Worm (Caenorhabditis elegans) whole organism, L4 larva: Measurements from ENCODE around the gene pcrg-1.

Source experiments
- D1046.2 ChIP-seq: fragments of 200-800 bp; sonication (Bioruptor generic); IDR thresholded peaks from 2 replicates; pipeline ENCODE4 v1.3.6; 2022; ENCODE audit warnings: missing genetic modification characterization, missing compliant biosample characterization
- F10B5.3 ChIP-seq: sonication (generic microtip); optimal IDR thresholded peaks from 2 replicates; lab custom pipeline; 2016; ENCODE audit warnings: mild to moderate bottlenecking, missing genetic modification characterization, missing compliant biosample characterization
- F26F4.8 ChIP-seq: fragments of 200-800 bp; sonication (Bioruptor generic); conservative IDR thresholded peaks from 2 replicates; pipeline ENCODE4 v1.3.6; 2022; ENCODE audit warnings: missing genetic modification characterization, missing compliant biosample characterization
- F44E2.7 ChIP-seq: fragments of 200-800 bp; sonication (Bioruptor generic); IDR thresholded peaks from 2 replicates; pipeline ENCODE4 v2.1.2; 2022; ENCODE audit warnings: missing genetic modification characterization, missing compliant biosample characterization
- F49E8.2 ChIP-seq: sonication (generic microtip); optimal IDR thresholded peaks from 2 replicates; lab custom pipeline; 2016; ENCODE audit warnings: missing compliant biosample characterization, mild to moderate bottlenecking, missing genetic modification characterization, borderline replicate concordance
- R02D3.7 ChIP-seq: fragments of 150-350 bp; sonication (generic microtip); optimal IDR thresholded peaks from 3 replicates; lab custom pipeline; 2014; ENCODE audit warnings: missing biosample characterization, missing genetic modification characterization
- T20F7.1 ChIP-seq: fragments of 200-800 bp; sonication (Bioruptor generic); optimal IDR thresholded peaks from 2 replicates; lab custom pipeline; 2018; ENCODE audit warnings: mild to moderate bottlenecking, missing genetic modification characterization, missing compliant biosample characterization
- ZK337.2 ChIP-seq: fragments of 200-800 bp; sonication (Bioruptor generic); IDR thresholded peaks from 2 replicates; pipeline ENCODE4 v1.3.6; 2022; ENCODE audit warnings: missing genetic modification reagents, missing genetic modification characterization, missing compliant biosample characterization
- aha-1 ChIP-seq: fragments of 150-350 bp; peaks from one replicate; lab custom pipeline; 2014; ENCODE audit warnings: missing biosample characterization, missing genetic modification characterization
- arid-1 ChIP-seq: fragments of 200-800 bp; sonication (Bioruptor generic); conservative IDR thresholded peaks from 2 replicates; pipeline ENCODE4 v1.3.6; 2022; ENCODE audit warnings: missing genetic modification reagents, missing genetic modification characterization, missing compliant biosample characterization
- daf-12 ChIP-seq: fragments of 150-350 bp; optimal IDR thresholded peaks from 2 replicates; lab custom pipeline; 2014; ENCODE audit warnings: missing biosample characterization, missing genetic modification reagents, missing genetic modification characterization
- daf-16 ChIP-seq, 3 experiments: sonication (generic microtip); optimal IDR thresholded peaks; 2 replicates each; lab custom pipeline; 2016 to 2017; ENCODE audit warnings: missing genetic modification characterization in 3 of 3, missing genetic modification reagents in 3 of 3, mild to moderate bottlenecking in 2 of 3, missing compliant biosample characterization in 2 of 3, missing biosample characterization in 1 of 3, moderate library complexity in 1 of 3
- daf-19 ChIP-seq: fragments of 200-800 bp; sonication (Bioruptor generic); conservative IDR thresholded peaks from 2 replicates; pipeline ENCODE4 v1.3.6; 2022; ENCODE audit warnings: missing genetic modification characterization, missing compliant biosample characterization
- dmd-6 ChIP-seq: fragments of 200-800 bp; sonication (Bioruptor generic); IDR thresholded peaks from 2 replicates; pipeline ENCODE4 v1.3.6; 2022; ENCODE audit warnings: missing genetic modification reagents, missing genetic modification characterization, missing compliant biosample characterization
- duxl-1 ChIP-seq: sonication (generic microtip); optimal IDR thresholded peaks from 2 replicates; lab custom pipeline; 2016; ENCODE audit warnings: mild to moderate bottlenecking, missing genetic modification characterization, moderate library complexity, missing compliant biosample characterization; ENCODE audit not compliant: poor library complexity
- dve-1 ChIP-seq: sonication (generic microtip); optimal IDR thresholded peaks from 2 replicates; lab custom pipeline; 2017; ENCODE audit warnings: antibody characterized with exemption, mild to moderate bottlenecking, missing genetic modification characterization, missing compliant biosample characterization; ENCODE audit not compliant: insufficient read depth
- fkh-10 ChIP-seq: fragments of 150-350 bp; optimal IDR thresholded peaks from 2 replicates; lab custom pipeline; 2014; ENCODE audit warnings: missing biosample characterization, missing genetic modification reagents, missing genetic modification characterization
- fos-1 ChIP-seq: fragments of 150-350 bp; optimal IDR thresholded peaks from 2 replicates; lab custom pipeline; 2014; ENCODE audit warnings: missing biosample characterization, missing genetic modification characterization
- gei-8 ChIP-seq: fragments of 200-800 bp; sonication (Bioruptor generic); optimal IDR thresholded peaks from 2 replicates; lab custom pipeline; 2018; ENCODE audit warnings: mild to moderate bottlenecking, missing genetic modification characterization, missing compliant biosample characterization
- hif-1 ChIP-seq, 2 experiments: sonication (generic microtip); optimal IDR thresholded peaks; 2 replicates each; lab custom pipeline; 2016 to 2017; ENCODE audit warnings: missing compliant biosample characterization in 2 of 2, missing genetic modification characterization in 2 of 2, missing genetic modification reagents in 2 of 2, missing genotype in 2 of 2, mild to moderate bottlenecking in 1 of 2
- hlh-30 ChIP-seq: sonication (generic microtip); optimal IDR thresholded peaks from 2 replicates; lab custom pipeline; 2017; ENCODE audit warnings: antibody characterized with exemption, mild to moderate bottlenecking, missing genetic modification characterization, missing compliant biosample characterization; ENCODE audit not compliant: insufficient read depth
- lin-13 ChIP-seq: fragments of 150-350 bp; optimal IDR thresholded peaks from 2 replicates; lab custom pipeline; 2014; ENCODE audit warnings: missing biosample characterization, missing genetic modification reagents, missing genetic modification characterization
- lin-15B ChIP-seq: fragments of 150-350 bp; sonication (generic microtip); optimal IDR thresholded peaks from 3 replicates; lab custom pipeline; 2014; ENCODE audit warnings: missing biosample characterization, missing genetic modification characterization
- nhr-10 ChIP-seq: fragments of 150-350 bp; optimal IDR thresholded peaks from 2 replicates; lab custom pipeline; 2014; ENCODE audit warnings: missing biosample characterization, missing genetic modification characterization
- nhr-102 ChIP-seq: sonication (generic microtip); optimal IDR thresholded peaks from 2 replicates; lab custom pipeline; 2016; ENCODE audit warnings: mild to moderate bottlenecking, missing genetic modification characterization, moderate library complexity, missing compliant biosample characterization
- nhr-11 ChIP-seq: fragments of 150-350 bp; optimal IDR thresholded peaks from 2 replicates; lab custom pipeline; 2014; ENCODE audit warnings: missing biosample characterization, missing genetic modification characterization
- nhr-237 ChIP-seq: sonication (generic microtip); optimal IDR thresholded peaks from 2 replicates; lab custom pipeline; 2017; ENCODE audit warnings: missing biosample characterization, missing genetic modification characterization
- nhr-42 ChIP-seq: fragments of 200-800 bp; sonication (Bioruptor generic); IDR thresholded peaks from 2 replicates; pipeline ENCODE4 v1.3.6; 2022; ENCODE audit warnings: missing genetic modification characterization, missing compliant biosample characterization
- nhr-77 ChIP-seq: fragments of 150-350 bp; optimal IDR thresholded peaks from 2 replicates; lab custom pipeline; 2014; ENCODE audit warnings: missing biosample characterization, missing genetic modification characterization
- sdz-12 ChIP-seq: fragments of 200-800 bp; sonication (Bioruptor generic); optimal IDR thresholded peaks from 2 replicates; lab custom pipeline; 2018; ENCODE audit warnings: mild to moderate bottlenecking, missing genetic modification characterization, missing compliant biosample characterization
- set-16 ChIP-seq: fragments of 200-800 bp; sonication (Bioruptor generic); IDR thresholded peaks from 2 replicates; pipeline ENCODE4 v1.3.6; 2022; ENCODE audit warnings: missing genetic modification reagents, missing genetic modification characterization, missing compliant biosample characterization
- snpc-1.2 ChIP-seq: fragments of 200-800 bp; sonication (Bioruptor generic); IDR thresholded peaks from 2 replicates; pipeline ENCODE4 v1.3.6; 2022; ENCODE audit warnings: missing genetic modification reagents, missing genetic modification characterization, missing compliant biosample characterization
- tag-97 ChIP-seq: fragments of 200-800 bp; sonication (Bioruptor generic); IDR thresholded peaks from 2 replicates; pipeline ENCODE4 v1.3.6; 2022; ENCODE audit warnings: missing genetic modification characterization, missing compliant biosample characterization
- unc-62 ChIP-seq, 3 experiments: fragments of 150-350 bp in 1 of 3; sonication (generic microtip); optimal IDR thresholded peaks in 2 of 3; peaks in 1 of 3; 1 replicate in 1 of 3; 2 replicates in 2 of 3; lab custom pipeline; 2014 to 2017; ENCODE audit warnings: missing biosample characterization in 3 of 3, missing genetic modification characterization in 3 of 3, missing genetic modification reagents in 3 of 3, missing genotype in 1 of 3
- zag-1 ChIP-seq: fragments of 150-350 bp; optimal IDR thresholded peaks from 2 replicates; lab custom pipeline; 2014; ENCODE audit warnings: missing biosample characterization, missing genetic modification characterization
- zfp-3 ChIP-seq: fragments of 200-800 bp; sonication (Bioruptor generic); conservative IDR thresholded peaks from 2 replicates; pipeline ENCODE4 v1.3.6; 2022; ENCODE audit warnings: missing genetic modification reagents, missing genetic modification characterization, missing compliant biosample characterization
- zip-2 ChIP-seq: fragments of 150-350 bp; optimal IDR thresholded peaks from 2 replicates; lab custom pipeline; 2014; ENCODE audit warnings: missing biosample characterization, missing genetic modification characterization
- ztf-11 ChIP-seq: fragments of 150-350 bp; optimal IDR thresholded peaks from 2 replicates; lab custom pipeline; 2014; ENCODE audit warnings: missing biosample characterization, missing genetic modification characterization
- ztf-7 ChIP-seq: fragments of 150-350 bp; optimal IDR thresholded peaks from 2 replicates; lab custom pipeline; 2014; ENCODE audit warnings: missing biosample characterization, missing genetic modification characterization

The pcrg-1 gene

ce11 chrII:7238248-7238647, 37.9 kb downstream of the pcrg-1 start, which contains the start of gene aqp-1 (continued):
- TF ChIP-seq F44E2.7 (GFP tag; lab: Robert Waterston, UW) (no peak), ZK337.2 (no peak), snpc-1.2 (no peak), daf-12 (tag; lab: Kevin White, UChicago) (no peak), ztf-11 (no peak), F10B5.3 (no peak), arid-1 (GFP tag; lab: Robert Waterston, UW) (no peak), dmd-6 (peak; percentile 91), zfp-3 (GFP tag; lab: Robert Waterston, UW) (no peak), sdz-12 (GFP tag; lab: Kevin White, UChicago) (no peak), hif-1 (tag; optimal IDR thresholded peaks at IDR 0.05; lab: Kevin White, UChicago) (no peak), ztf-7 (tag; lab: Kevin White, UChicago) (no peak), D1046.2 (no peak), lin-13 (GFP tag; lab: Kevin White, UChicago) (no peak)

DNA sequence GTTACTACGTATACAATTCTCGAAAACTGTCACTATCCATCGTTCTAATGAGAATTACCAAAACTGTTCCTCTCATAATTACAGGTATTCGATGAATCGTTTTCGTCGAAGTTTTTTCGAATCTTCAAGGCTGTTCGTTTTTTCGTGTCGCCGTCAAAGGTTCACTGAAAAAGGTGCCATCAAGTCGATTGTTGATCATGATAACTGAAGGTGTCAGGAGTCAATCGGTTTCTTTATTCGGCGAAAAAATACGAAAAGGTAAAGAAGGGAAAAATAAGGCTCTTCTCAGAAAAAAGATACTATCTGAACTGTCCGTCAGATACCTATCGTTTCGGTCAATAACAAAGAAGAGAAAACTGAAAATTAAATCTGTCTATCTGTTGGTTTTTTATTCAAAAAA, 38.4 kb downstream of the pcrg-1 start:
- TF ChIP-seq zip-2 (tag; lab: Kevin White, UChicago) = no peak
- TF ChIP-seq unc-62 (GFP tag; optimal IDR thresholded peaks at IDR 0.05 in 1 of 2; lab: Kevin White, UChicago) = peak in 1 of 2 experiments; percentile 63
- no peak for TF ChIP-seq unc-62 (tag; optimal IDR thresholded peaks at IDR 0.05; lab: Kevin White, UChicago)

ce11 chrII:7239705-7240104, 39.4 kb downstream of the pcrg-1 start:
- TF ChIP-seq daf-16 (GFP tag; optimal IDR thresholded peaks at IDR 0.05; lab: Kevin White, UChicago) = no peak
- no peak for TF ChIP-seq daf-16 (tag; optimal IDR thresholded peaks at IDR 0.05; lab: Kevin White, UChicago)
- TF ChIP-seq tag-97 = no peak
- peak in 1 of 2 experiments; percentile 68 for TF ChIP-seq unc-62 (GFP tag; optimal IDR thresholded peaks at IDR 0.05 in 1 of 2; lab: Kevin White, UChicago)
- no peak for TF ChIP-seq unc-62 (tag; optimal IDR thresholded peaks at IDR 0.05; lab: Kevin White, UChicago)
- TF ChIP-seq aha-1 (tag; lab: Kevin White, UChicago) = peak; percentile 94
- TF ChIP-seq F10B5.3 = no peak
- no peak for TF ChIP-seq R02D3.7
- TF ChIP-seq, all 104 proteins: peak for 2

ce11 chrII:7242754-7243153, 42.4 kb downstream of the pcrg-1 start:
- TF ChIP-seq sdz-12 (GFP tag; lab: Kevin White, UChicago) (no peak), nhr-10 (tag; lab: Kevin White, UChicago) (no peak), dve-1 (tag; lab: Kevin White, UChicago) (no peak), T20F7.1 (GFP tag; lab: Kevin White, UChicago) (no peak), daf-19 (GFP tag; lab: Robert Waterston, UW) (no peak), F26F4.8 (no peak), duxl-1 (tag; lab: Kevin White, UChicago) (no peak), fos-1 (tag; lab: Kevin White, UChicago) (no peak), F49E8.2 (tag; lab: Kevin White, UChicago) (no peak)
- TF ChIP-seq, all 104 proteins: peak for 0

ce11 chrII:7245576-7245975, 45.2 kb downstream of the pcrg-1 start, which contains the start of gene skpo-3:
Gene skpo-3 (plus strand): TSS chrII:7245876.
- no peak for TF ChIP-seq lin-15B
- TF ChIP-seq zag-1 (tag; lab: Kevin White, UChicago) = no peak
- TF ChIP-seq set-16 = no peak
- TF ChIP-seq hlh-30 (tag; lab: Kevin White, UChicago) = no peak
- TF ChIP-seq nhr-102 (tag; lab: Kevin White, UChicago) = no peak
- TF ChIP-seq F49E8.2 (tag; lab: Kevin White, UChicago) = no peak
- TF ChIP-seq snpc-1.2 = no peak
- TF ChIP-seq F26F4.8 = no peak
- no peak for TF ChIP-seq R02D3.7
- TF ChIP-seq nhr-42 = no peak
- TF ChIP-seq nhr-11 (tag; lab: Kevin White, UChicago) = no peak
- TF ChIP-seq fkh-10 (GFP tag; lab: Kevin White, UChicago) = no peak
- no peak for TF ChIP-seq nhr-77 (tag; lab: Kevin White, UChicago)
- TF ChIP-seq gei-8 (GFP tag; lab: Kevin White, UChicago) = no peak
- no peak for TF ChIP-seq nhr-237 (tag; lab: Kevin White, UChicago)
